Worm (Caenorhabditis elegans) whole organism, L4 larva: ENCODE data around the gene C02D5.4.

ENCODE experiments used
- mdl-1 ChIP-seq, 2 experiments: fragments of 150-350 bp in 1 of 2; sonication (generic microtip) in 1 of 2; optimal IDR thresholded peaks; 2 replicates each; lab custom pipeline; 2014 to 2017; ENCODE audit warnings: missing biosample characterization in 2 of 2, missing genetic modification characterization in 2 of 2
- mes-2 ChIP-seq: sonication (generic microtip); optimal IDR thresholded peaks from 2 replicates; lab custom pipeline; 2016; ENCODE audit warnings: missing genotype, mild to moderate bottlenecking, missing genetic modification characterization, missing compliant biosample characterization; ENCODE audit not compliant: poor library complexity, severe bottlenecking
- nhr-237 ChIP-seq: sonication (generic microtip); optimal IDR thresholded peaks from 2 replicates; lab custom pipeline; 2017; ENCODE audit warnings: missing biosample characterization, missing genetic modification characterization
- saeg-2 ChIP-seq: fragments of 200-800 bp; sonication (Bioruptor generic); IDR thresholded peaks from 2 replicates; pipeline ENCODE4 v1.3.6; 2022; ENCODE audit warnings: missing genetic modification reagents, missing genetic modification characterization, missing compliant biosample characterization
- ztf-11 ChIP-seq: fragments of 150-350 bp; optimal IDR thresholded peaks from 2 replicates; lab custom pipeline; 2014; ENCODE audit warnings: missing biosample characterization, missing genetic modification characterization

DNA sequence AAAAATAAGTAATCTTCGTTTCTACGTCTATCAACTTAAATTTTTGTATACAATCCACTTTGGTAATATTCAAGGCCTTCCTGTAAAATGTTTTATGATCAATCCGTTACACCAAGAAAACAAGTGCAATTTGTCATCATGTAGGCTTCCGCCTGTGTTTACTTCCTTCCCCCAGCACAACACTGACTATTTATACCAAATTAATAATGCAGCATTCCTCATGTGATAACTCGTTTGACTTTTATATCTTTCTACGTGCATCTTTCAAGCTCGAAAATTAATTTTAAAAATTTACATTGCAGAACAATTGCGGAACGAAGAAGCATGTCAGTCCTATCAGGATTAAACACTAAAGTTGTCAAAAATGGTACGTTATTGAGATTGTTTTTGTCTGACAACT lies 2.5 kb downstream of the C02D5.4 start, which contains the start of gene gsto-2:
- no peak for TF ChIP-seq ztf-11 (tag; lab: Kevin White, UChicago)
- TF ChIP-seq saeg-2 (GFP tag; lab: Robert Waterston, UW), result no peak
- TF ChIP-seq nhr-237 (tag; lab: Kevin White, UChicago), result no peak
- TF ChIP-seq mes-2 (tag; lab: Kevin White, UChicago), result no peak
- TF ChIP-seq mdl-1 (tag; optimal IDR thresholded peaks at IDR 0.05; lab: Kevin White, UChicago), result no peak
